Worm (Caenorhabditis elegans) whole organism, young adult: ENCODE results near the gene spop-1.

Experiments
- B0336.3 ChIP-seq: fragments of 200-800 bp; sonication (Bioruptor generic); IDR thresholded peaks from 2 replicates; pipeline ENCODE4 v1.3.6; 2022; ENCODE audit warnings: missing genetic modification characterization, missing compliant biosample characterization
- T26A5.8 ChIP-seq: sonication (generic microtip); optimal IDR thresholded peaks from 2 replicates; lab custom pipeline; 2016; ENCODE audit warnings: missing genetic modification characterization, missing compliant biosample characterization
- Y53G8AR.9 ChIP-seq: fragments of 200-800 bp; sonication (Bioruptor generic); conservative IDR thresholded peaks from 2 replicates; pipeline ENCODE4 v1.3.6; 2022; ENCODE audit warnings: missing genetic modification reagents, missing genetic modification characterization, missing compliant biosample characterization
- Y67H2A.10 ChIP-seq: fragments of 200-800 bp; sonication (Bioruptor generic); conservative IDR thresholded peaks from 2 replicates; pipeline ENCODE4 v1.3.6; 2022; ENCODE audit warnings: missing genetic modification reagents, missing genetic modification characterization, missing compliant biosample characterization
- atf-7 ChIP-seq: sonication (generic microtip); optimal IDR thresholded peaks from 2 replicates; lab custom pipeline; 2017; ENCODE audit warnings: mild to moderate bottlenecking, missing genetic modification characterization, missing compliant biosample characterization
- attf-5 ChIP-seq: fragments of 200-800 bp; sonication (Bioruptor generic); optimal IDR thresholded peaks from 2 replicates; lab custom pipeline; 2018; ENCODE audit warnings: mild to moderate bottlenecking, missing genetic modification characterization, missing compliant biosample characterization
- bed-2 ChIP-seq: fragments of 200-800 bp; sonication (Bioruptor generic); IDR thresholded peaks from 2 replicates; pipeline ENCODE4 v1.3.6; 2022; ENCODE audit warnings: missing genetic modification reagents, missing genetic modification characterization, missing compliant biosample characterization
- ccch-3 ChIP-seq: fragments of 200-800 bp; sonication (Bioruptor generic); optimal IDR thresholded peaks from 2 replicates; lab custom pipeline; 2018; ENCODE audit warnings: mild to moderate bottlenecking, missing genetic modification characterization, missing compliant biosample characterization
- cebp-1 ChIP-seq, 2 experiments: fragments of 200-800 bp in 1 of 2; sonication (Bioruptor generic) in 1 of 2; sonication (generic microtip) in 1 of 2; IDR thresholded peaks in 1 of 2; optimal IDR thresholded peaks in 1 of 2; 2 replicates each; pipeline versions ENCODE4 v1.3.6 to Lab custom; 2017 to 2022; ENCODE audit warnings: missing compliant biosample characterization in 2 of 2, missing genetic modification characterization in 2 of 2, mild to moderate bottlenecking in 1 of 2, missing genetic modification reagents in 1 of 2, moderate library complexity in 1 of 2
- chd-7 ChIP-seq: sonication (generic microtip); optimal IDR thresholded peaks from 2 replicates; lab custom pipeline; 2016; ENCODE audit warnings: mild to moderate bottlenecking, missing genetic modification characterization, moderate library complexity, missing compliant biosample characterization
- dox-1 ChIP-seq: fragments of 200-800 bp; sonication (Bioruptor generic); IDR thresholded peaks from 2 replicates; pipeline ENCODE4 v1.3.6; 2022; ENCODE audit warnings: missing genetic modification reagents, missing genetic modification characterization, missing compliant biosample characterization
- egl-44 ChIP-seq: fragments of 200-800 bp; sonication (Bioruptor generic); IDR thresholded peaks from 2 replicates; pipeline ENCODE4 v1.3.6; 2022; ENCODE audit warnings: missing genetic modification reagents, missing genetic modification characterization, missing compliant biosample characterization
- egrh-3 ChIP-seq: fragments of 200-800 bp; sonication (Bioruptor generic); IDR thresholded peaks from 2 replicates; pipeline ENCODE4 v1.3.6; 2022; ENCODE audit warnings: missing genetic modification reagents, missing genetic modification characterization, missing compliant biosample characterization
- ets-4 ChIP-seq: fragments of 200-800 bp; sonication (Bioruptor generic); optimal IDR thresholded peaks from 2 replicates; lab custom pipeline; 2018; ENCODE audit warnings: mild to moderate bottlenecking, missing genetic modification characterization, missing compliant biosample characterization
- him-1 ChIP-seq: sonication (generic microtip); optimal IDR thresholded peaks from 2 replicates; lab custom pipeline; 2016; ENCODE audit warnings: missing genotype, missing genetic modification reagents, missing genetic modification characterization, missing compliant biosample characterization
- hmg-1.2 ChIP-seq: fragments of 200-800 bp; sonication (Bioruptor generic); IDR thresholded peaks from 2 replicates; pipeline ENCODE4 v1.3.6; 2022; ENCODE audit warnings: missing genetic modification reagents, missing genetic modification characterization, missing compliant biosample characterization
- lsl-1 ChIP-seq: fragments of 200-800 bp; sonication (Bioruptor generic); optimal IDR thresholded peaks from 2 replicates; lab custom pipeline; 2018; ENCODE audit warnings: mild to moderate bottlenecking, missing genetic modification characterization, moderate library complexity, missing compliant biosample characterization
- mel-28 ChIP-seq: sonication (generic microtip); optimal IDR thresholded peaks from 2 replicates; lab custom pipeline; 2016; ENCODE audit warnings: borderline replicate concordance, mild to moderate bottlenecking, missing genetic modification characterization, missing compliant biosample characterization
- nhr-80 ChIP-seq: sonication (generic microtip); optimal IDR thresholded peaks from 2 replicates; lab custom pipeline; 2016; ENCODE audit warnings: missing genetic modification characterization, missing compliant biosample characterization
- pbrm-1 ChIP-seq: fragments of 200-800 bp; sonication (Bioruptor generic); IDR thresholded peaks from 2 replicates; pipeline ENCODE4 v1.3.6; 2022; ENCODE audit warnings: missing genetic modification reagents, missing genetic modification characterization, missing compliant biosample characterization
- pha-4 ChIP-seq: fragments of 150-350 bp; sonication (generic microtip); optimal IDR thresholded peaks from 2 replicates; lab custom pipeline; 2014; ENCODE audit warnings: missing biosample characterization, missing genetic modification reagents, missing genetic modification characterization
- repo-1 ChIP-seq: sonication (generic microtip); optimal IDR thresholded peaks from 2 replicates; lab custom pipeline; 2017; ENCODE audit warnings: mild to moderate bottlenecking, missing genetic modification characterization, missing compliant biosample characterization
- sea-2 ChIP-seq: fragments of 200-800 bp; sonication (Bioruptor generic); IDR thresholded peaks from 2 replicates; pipeline ENCODE4 v1.3.6; 2022; ENCODE audit warnings: missing genetic modification characterization, missing compliant biosample characterization
- somi-1 ChIP-seq: fragments of 200-800 bp; sonication (Bioruptor generic); optimal IDR thresholded peaks from 2 replicates; lab custom pipeline; 2018; ENCODE audit warnings: mild to moderate bottlenecking, missing genetic modification characterization, missing compliant biosample characterization
- tbx-9 ChIP-seq: sonication (generic microtip); optimal IDR thresholded peaks from 2 replicates; lab custom pipeline; 2016; ENCODE audit warnings: borderline replicate concordance, missing genetic modification characterization, inconsistent platforms, missing compliant biosample characterization
- unc-62 ChIP-seq: fragments of 150-350 bp; optimal IDR thresholded peaks from 2 replicates; lab custom pipeline; 2014; ENCODE audit warnings: missing biosample characterization, missing genetic modification reagents, missing genetic modification characterization
- xnd-1 ChIP-seq: sonication (generic microtip); optimal IDR thresholded peaks from 2 replicates; lab custom pipeline; 2016; ENCODE audit warnings: missing genotype, missing genetic modification reagents, missing genetic modification characterization, missing compliant biosample characterization
- zfh-2 ChIP-seq: fragments of 200-800 bp; sonication (Bioruptor generic); conservative IDR thresholded peaks from 2 replicates; pipeline ENCODE4 v1.3.6; 2022; ENCODE audit warnings: missing genetic modification reagents, missing genetic modification characterization, missing compliant biosample characterization
- ztf-25 ChIP-seq: fragments of 200-800 bp; sonication (Bioruptor generic); IDR thresholded peaks from 2 replicates; pipeline ENCODE4 v1.3.6; 2022; ENCODE audit warnings: missing genetic modification reagents, missing genetic modification characterization, missing compliant biosample characterization
- ztf-26 ChIP-seq: sonication (generic microtip); optimal IDR thresholded peaks from 2 replicates; lab custom pipeline; 2017; ENCODE audit warnings: missing genetic modification characterization, missing compliant biosample characterization
- ztf-6 ChIP-seq: fragments of 200-800 bp; sonication (Bioruptor generic); IDR thresholded peaks from 2 replicates; pipeline ENCODE4 v1.3.6; 2022; ENCODE audit warnings: missing genetic modification reagents, missing genetic modification characterization, missing compliant biosample characterization

The spop-1 gene

DNA sequence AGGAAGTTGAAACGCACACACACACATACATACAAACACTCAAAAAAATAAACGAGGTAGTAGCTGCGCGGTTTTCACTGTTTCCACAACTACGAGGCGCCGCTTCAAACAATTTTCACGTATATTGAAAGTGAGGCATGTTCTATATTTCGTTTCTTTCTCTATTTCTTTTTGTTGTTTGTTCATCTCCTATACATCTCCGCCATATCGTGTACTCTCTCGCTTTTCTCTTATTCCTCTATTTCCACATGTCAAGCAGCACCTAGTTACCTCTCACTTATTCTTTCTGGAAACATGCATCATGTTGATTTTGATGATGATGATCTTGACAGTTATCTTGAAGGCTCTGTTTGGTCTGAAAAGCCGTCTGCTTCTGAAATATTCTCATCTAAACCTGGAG, 38.9 kb upstream of the spop-1 start, which contains the start of gene ZK1128.7 (continued):
- TF ChIP-seq ets-4 (GFP tag; lab: Kevin White, UChicago) = no peak
- TF ChIP-seq zfh-2 (GFP tag; lab: Robert Waterston, UW) = no peak
- TF ChIP-seq ztf-6 (GFP tag; lab: Robert Waterston, UW) = no peak
- TF ChIP-seq repo-1 (tag; lab: Kevin White, UChicago) = no peak
- TF ChIP-seq pbrm-1 = no peak

ce11 chrIII:10134517-10134916, 36.6 kb upstream of the spop-1 start:
- TF ChIP-seq cebp-1 (GFP tag; IDR thresholded peaks at IDR 0.05; lab: Robert Waterston, UW) = no peak
- TF ChIP-seq cebp-1 (tag; optimal IDR thresholded peaks at IDR 0.05; lab: Kevin White, UChicago) = no peak
- no peak for TF ChIP-seq bed-2 (GFP tag; lab: Robert Waterston, UW)
- peak; percentile 59 for TF ChIP-seq nhr-80 (tag; lab: Kevin White, UChicago)
- no peak for TF ChIP-seq ccch-3 (GFP tag; lab: Kevin White, UChicago)
- no peak for TF ChIP-seq sea-2 (GFP tag; lab: Robert Waterston, UW)
- no peak for TF ChIP-seq mel-28 (tag; lab: Kevin White, UChicago)
- no peak for TF ChIP-seq ztf-25 (GFP tag; lab: Robert Waterston, UW)
- TF ChIP-seq chd-7 (tag; lab: Kevin White, UChicago) = no peak
- no peak for TF ChIP-seq tbx-9

ce11 chrIII:10132495-10133450, 34.9 kb upstream of the spop-1 start:
- TF ChIP-seq Y53G8AR.9 (0 out of 2 replicates have a peak, but pooled peaks have one; percentile 18), egl-44 (0 out of 2 replicates have a peak, but pooled peaks have one; percentile 27), cebp-1 (GFP tag; IDR thresholded peaks at IDR 0.05; lab: Robert Waterston, UW) (no peak), cebp-1 (tag; optimal IDR thresholded peaks at IDR 0.05; lab: Kevin White, UChicago) (peak; percentile 41), attf-5 (peak; percentile 5), dox-1 (GFP tag; lab: Robert Waterston, UW) (peak; percentile 27; the same call in 1 of the 2 replicates), pha-4 (tag; lab: Kevin White, UChicago) (no peak), egrh-3 (GFP tag; lab: Robert Waterston, UW) (peak; percentile 36; the same call in 1 of the 2 replicates), ztf-26 (tag; lab: Kevin White, UChicago) (peak; percentile 27), lsl-1 (GFP tag; lab: Kevin White, UChicago) (no peak), nhr-80 (tag; lab: Kevin White, UChicago) (peak; percentile 6), hmg-1.2 (GFP tag; lab: Robert Waterston, UW) (peak; percentile 47; the same call in 1 of the 2 replicates), T26A5.8 (tag; lab: Kevin White, UChicago) (no peak), him-1 (tag; lab: Kevin White, UChicago) (peak; percentile 68), somi-1 (GFP tag; lab: Kevin White, UChicago) (peak; percentile 20), B0336.3 (GFP tag; lab: Robert Waterston, UW) (peak; percentile 25; the same call in 1 of the 2 replicates), unc-62 (GFP tag; lab: Kevin White, UChicago) (no peak)

- TF ChIP-seq mel-28 (tag; lab: Kevin White, UChicago) (no peak), Y67H2A.10 (no peak), atf-7 (tag; lab: Kevin White, UChicago) (no peak), xnd-1 (tag; lab: Kevin White, UChicago) (no peak), dox-1 (GFP tag; lab: Robert Waterston, UW) (no peak)
- TF ChIP-seq, all 124 proteins: peak for 0
Observed at ce11 chrIII:10126375-10126774, 28.5 kb upstream of the spop-1 start.
